Fruit fly (Drosophila melanogaster) Kc167 (cell line): ENCODE data around the gene Eip74EF.

ENCODE experiments used
- Sin3A ChIP-seq: fragments of >200 bp; optimal IDR thresholded peaks from 2 replicates; lab custom pipeline; 2018; ENCODE audit warnings: missing external identifiers
- ttk ChIP-seq: sonication (Bioruptor generic); optimal IDR thresholded peaks from 2 replicates; lab custom pipeline; 2017; ENCODE audit warnings: missing external identifiers

DNA sequence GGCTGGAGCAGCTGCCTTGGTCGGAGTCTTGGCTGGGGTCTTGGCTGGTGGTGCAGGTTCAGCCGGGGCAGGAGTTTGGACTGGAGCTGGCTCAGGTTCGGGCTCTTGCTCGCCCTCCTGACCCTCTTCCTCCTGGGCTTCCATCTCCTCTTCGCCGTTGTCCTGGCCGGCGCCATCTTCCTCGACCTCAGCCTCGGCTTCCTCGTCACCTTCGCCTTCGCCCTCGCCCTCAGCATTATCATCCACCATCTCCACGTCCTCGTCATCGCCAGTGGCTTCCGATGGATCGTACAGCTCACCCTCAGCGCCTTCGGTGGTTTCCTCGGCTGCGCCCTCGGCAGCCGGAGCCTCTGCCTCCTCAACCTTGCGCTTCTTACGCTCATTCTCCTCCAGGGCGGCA lies 19.5 kb upstream of the Eip74EF start:
- TF ChIP-seq Sin3A (lab: Kevin White, UChicago): no peak
- no peak for TF ChIP-seq ttk
